Worm (Caenorhabditis elegans) whole organism, mixed stage, embryonic: ENCODE measurements around the gene F01G10.5.

Experiments
- blmp-1 ChIP-seq: fragments of 150-350 bp; optimal IDR thresholded peaks from 2 replicates; lab custom pipeline; 2014; ENCODE audit warnings: missing biosample characterization, missing genetic modification characterization
- elt-3 ChIP-seq: fragments of 150-350 bp; optimal IDR thresholded peaks from 2 replicates; lab custom pipeline; 2014; ENCODE audit warnings: missing biosample characterization, missing genetic modification characterization
- hlh-1 ChIP-seq: fragments of 150-350 bp; optimal IDR thresholded peaks from 2 replicates; lab custom pipeline; 2014; ENCODE audit warnings: missing biosample characterization, missing genetic modification reagents, missing genetic modification characterization
- snpc-4 ChIP-seq: fragments of 150-350 bp; optimal IDR thresholded peaks from 2 replicates; lab custom pipeline; 2014; ENCODE audit warnings: missing biosample characterization, missing genetic modification characterization

- no peak for TF ChIP-seq blmp-1 (tag; lab: Kevin White, UChicago)
- TF ChIP-seq snpc-4: no peak
- TF ChIP-seq elt-3 (tag; lab: Kevin White, UChicago): no peak
- no peak for TF ChIP-seq hlh-1 (tag; lab: Kevin White, UChicago)
These were observed 38.5 kb upstream of the F01G10.5 start, which contains the start of the genes nspd-7 and Y43C5A.2 for ce11 chrIV:10269137-10269933.
